Worm (Caenorhabditis elegans): ENCODE results near the gene lmtr-2.

lmtr-2 gene

DNA sequence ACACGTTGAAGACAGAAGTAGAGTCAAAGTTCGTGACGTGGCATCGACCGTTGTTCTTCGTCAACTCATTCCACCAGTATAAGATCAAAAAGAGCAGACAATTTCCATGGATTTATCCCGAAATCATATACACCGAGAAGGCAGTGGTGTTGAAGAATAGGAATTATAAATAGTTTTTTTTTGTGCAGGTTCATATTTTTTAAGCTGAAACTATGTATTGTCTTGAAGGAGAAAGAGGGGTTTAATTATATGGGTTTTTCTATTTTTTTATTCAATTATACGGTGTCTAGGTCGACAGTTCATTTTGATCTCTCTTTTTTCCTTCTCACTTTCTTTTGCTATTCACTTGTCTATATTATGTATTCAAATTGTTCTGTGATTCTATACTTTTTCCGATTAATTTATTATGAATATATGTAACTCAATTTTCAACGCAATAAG, 28.2 kb upstream of the lmtr-2 start (continued):
- no peak for TF ChIP-seq ZK337.2 (GFP tag; IDR thresholded peaks at IDR 0.05)
- TF ChIP-seq fkh-10 (GFP tag; optimal IDR thresholded peaks at IDR 0.05), result no peak
- no peak for TF ChIP-seq nhr-237 (tag; optimal IDR thresholded peaks at IDR 0.05)
- TF ChIP-seq Y75B8A.6 (GFP tag; IDR thresholded peaks at IDR 0.05), result no peak
- no peak for TF ChIP-seq pqm-1 (tag; optimal IDR thresholded peaks at IDR 0.05)
- no peak for TF ChIP-seq fos-1 (tag; optimal IDR thresholded peaks at IDR 0.05)
- no peak for TF ChIP-seq mdt-29 (GFP tag; IDR thresholded peaks at IDR 0.05)
- no peak for TF ChIP-seq F49E8.2 (tag; optimal IDR thresholded peaks at IDR 0.05; ENCODE audit: borderline replicate concordance)
- TF ChIP-seq snpc-1.2 (GFP tag; IDR thresholded peaks at IDR 0.05), result no peak
- TF ChIP-seq attf-4 (tag; optimal IDR thresholded peaks at IDR 0.05), result peak; percentile 30

DNA sequence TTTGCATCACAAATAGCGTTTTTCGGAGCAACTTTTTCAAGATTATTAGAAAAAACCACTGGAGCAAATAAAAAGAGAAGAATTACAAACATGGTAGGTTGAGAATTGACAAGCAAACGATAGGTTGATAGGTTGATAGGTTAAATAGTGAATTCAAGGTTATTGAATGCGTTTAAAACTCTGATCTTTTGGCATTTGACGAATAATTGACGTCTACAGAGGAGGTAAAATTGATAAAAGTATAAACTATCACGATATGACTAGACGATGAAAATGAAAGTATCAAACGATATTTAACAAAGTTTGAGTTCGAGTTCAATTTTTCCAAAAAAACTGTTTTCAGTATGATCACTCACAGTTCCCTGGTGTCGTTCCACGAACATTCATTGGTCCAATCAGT, 25.0 kb upstream of the lmtr-2 start, which contains the start of gene ZC513.14:
Gene ZC513.14, minus strand, starts transcription at position 101 of the 400 bp plus-strand sequence.
- no peak for TF ChIP-seq Y48G9A.11 (GFP tag; IDR thresholded peaks at IDR 0.05)
- TF ChIP-seq zip-11 (GFP tag; IDR thresholded peaks at IDR 0.05), result no peak
- TF ChIP-seq ceh-32 (tag; optimal IDR thresholded peaks at IDR 0.05; ENCODE audit: poor library complexity), result no peak
- TF ChIP-seq mep-1 (tag; optimal IDR thresholded peaks at IDR 0.05), result no peak
- no peak for TF ChIP-seq pqm-1 (tag; optimal IDR thresholded peaks at IDR 0.05)
- TF ChIP-seq snpc-4 (tag; optimal IDR thresholded peaks at IDR 0.05), result no peak
- no peak for TF ChIP-seq lin-13 (GFP tag; optimal IDR thresholded peaks at IDR 0.05)
- no peak for TF ChIP-seq daf-8 (GFP tag; IDR thresholded peaks at IDR 0.05)
- no peak for TF ChIP-seq Y5F2A.4 (GFP tag; optimal IDR thresholded peaks at IDR 0.05)
- no peak for TF ChIP-seq F10B5.3 (tag; optimal IDR thresholded peaks at IDR 0.05)
- TF ChIP-seq egl-27 (tag; optimal IDR thresholded peaks at IDR 0.05), result no peak
- TF ChIP-seq tag-97 (GFP tag; IDR thresholded peaks at IDR 0.05), result no peak
- TF ChIP-seq nhr-10 (tag; optimal IDR thresholded peaks at IDR 0.05), result no peak
- no peak for TF ChIP-seq nhr-28 (tag; optimal IDR thresholded peaks at IDR 0.05)
- TF ChIP-seq zfp-2 (tag; optimal IDR thresholded peaks at IDR 0.05), result no peak
- no peak for TF ChIP-seq lin-29 (GFP tag; IDR thresholded peaks at IDR 0.05)
- no peak for TF ChIP-seq php-3 (GFP tag; IDR thresholded peaks at IDR 0.05)
- TF ChIP-seq ztf-7 (tag; optimal IDR thresholded peaks at IDR 0.05), result no peak
- no peak for TF ChIP-seq mdl-1 (tag; optimal IDR thresholded peaks at IDR 0.05)

DNA sequence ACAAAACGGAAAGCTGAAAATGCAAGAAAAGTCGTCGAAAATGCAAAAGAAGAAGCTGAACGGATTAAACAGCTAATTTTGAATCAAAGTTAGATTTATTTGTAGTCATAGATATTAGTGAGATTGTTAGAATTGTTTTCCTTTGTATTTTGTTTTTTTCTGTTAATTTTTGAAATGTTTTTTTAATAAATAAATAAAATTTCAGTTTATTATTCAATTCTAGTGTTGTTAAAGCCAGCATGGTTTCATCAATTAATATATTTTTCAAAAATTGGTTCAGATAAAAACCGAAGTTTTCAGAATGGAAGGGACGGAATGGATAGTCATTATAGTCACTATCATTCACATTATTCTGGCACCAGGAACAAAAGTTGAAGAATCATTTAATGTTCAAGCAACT, 23.9 kb upstream of the lmtr-2 start, which contains the start of gene algn-12:
Gene algn-12, plus strand, starts transcription at position 301 of the 400 bp plus-strand sequence.
- TF ChIP-seq nhr-28 (tag; optimal IDR thresholded peaks at IDR 0.05) (no peak), nhr-11 (tag; optimal IDR thresholded peaks at IDR 0.05) (no peak), egl-43 (GFP tag; IDR thresholded peaks at IDR 0.05) (no peak), zip-11 (GFP tag; IDR thresholded peaks at IDR 0.05) (no peak), zag-1 (tag; optimal IDR thresholded peaks at IDR 0.05) (no peak), lin-15B (tag; optimal IDR thresholded peaks at IDR 0.05) (no peak), duxl-1 (tag; optimal IDR thresholded peaks at IDR 0.05; ENCODE audit: poor library complexity) (no peak)

DNA sequence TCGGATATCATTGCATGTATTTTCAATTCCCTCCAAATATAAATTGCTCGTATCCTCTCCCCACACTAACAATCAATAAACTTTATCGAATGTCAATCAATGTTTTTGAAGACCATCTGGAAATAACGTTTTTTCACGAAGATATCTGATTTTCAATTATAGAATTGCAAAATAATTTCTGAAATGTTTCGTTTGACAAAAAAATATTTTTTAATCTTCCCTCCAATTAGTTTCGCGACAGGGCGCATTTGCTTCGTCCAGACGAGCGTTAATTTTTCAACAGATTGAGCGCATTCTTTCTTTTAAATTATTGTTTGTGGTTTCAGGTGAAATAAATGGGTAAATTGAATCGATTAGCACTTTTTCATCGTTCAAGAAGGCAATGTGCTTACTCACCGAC, 20.2 kb upstream of the lmtr-2 start, which contains the start of gene vars-1:
Gene vars-1, plus strand, starts transcription at position 291 of the 400 bp plus-strand sequence.
- TF ChIP-seq saeg-2 (GFP tag; IDR thresholded peaks at IDR 0.05) (no peak), daf-8 (GFP tag; IDR thresholded peaks at IDR 0.05) (no peak), lin-38 (GFP tag; IDR thresholded peaks at IDR 0.05) (peak; percentile 93), hmg-1.1 (GFP tag; IDR thresholded peaks at IDR 0.05) (no peak), lsy-2 (tag; optimal IDR thresholded peaks at IDR 0.05) (peak in 1 of 2 experiments; percentile 71), Y48G9A.11 (GFP tag; IDR thresholded peaks at IDR 0.05) (no peak), lim-7 (GFP tag; IDR thresholded peaks at IDR 0.05) (no peak), lin-13 (GFP tag; optimal IDR thresholded peaks at IDR 0.05) (no peak), lin-29 (GFP tag; IDR thresholded peaks at IDR 0.05) (no peak), hlh-11 (tag; optimal IDR thresholded peaks at IDR 0.05) (no peak), mep-1 (tag; optimal IDR thresholded peaks at IDR 0.05) (peak; percentile 17), nhr-6 (tag; optimal IDR thresholded peaks at IDR 0.05) (peak; percentile 4), duxl-1 (tag; optimal IDR thresholded peaks at IDR 0.05; ENCODE audit: poor library complexity) (peak; percentile 19), F49E8.2 (tag; optimal IDR thresholded peaks at IDR 0.05; ENCODE audit: borderline replicate concordance) (peak; percentile 7), ama-1 (optimal IDR thresholded peaks at IDR 0.05) (peak; percentile 33), dmd-6 (GFP tag; IDR thresholded peaks at IDR 0.05) (0 out of 2 replicates have a peak, but pooled peaks have one; percentile 13), spr-1 (tag; optimal IDR thresholded peaks at IDR 0.05) (no peak), ztf-11 (tag; optimal IDR thresholded peaks at IDR 0.05) (no peak), spr-3 (GFP tag; optimal IDR thresholded peaks at IDR 0.05) (no peak), nhr-28 (tag; optimal IDR thresholded peaks at IDR 0.05) (peak; percentile 38), ceh-62 (tag; optimal IDR thresholded peaks at IDR 0.05) (no peak), ctbp-1 (GFP tag; IDR thresholded peaks at IDR 0.05) (no peak), nhr-77 (tag; optimal IDR thresholded peaks at IDR 0.05) (no peak)

Data from whole organism, L4 larva.